Fruit fly (Drosophila melanogaster) whole organism, embryonic: ENCODE data around the gene Syt1.

Experiments
- Antp ChIP-seq: fragments of 200-800 bp; sonication (Bioruptor generic); optimal IDR thresholded peaks from 3 replicates; lab custom pipeline; 2016; ENCODE audit warnings: missing biosample characterization, missing genetic modification characterization
- Atf-2 ChIP-seq: fragments of 200-800 bp; sonication (Bioruptor generic); optimal IDR thresholded peaks from 2 replicates; lab custom pipeline; 2016; ENCODE audit warnings: missing biosample characterization, missing genetic modification characterization
- Bgb ChIP-seq: fragments of 200-800 bp; sonication (Bioruptor generic); IDR thresholded peaks from 2 replicates; pipeline ENCODE4 v1.3.6; 2022; ENCODE audit warnings: missing biosample characterization, missing genetic modification characterization; ENCODE audit not compliant: partially characterized antibody
- CG10209 ChIP-seq: fragments of 200-800 bp; sonication (Bioruptor generic); optimal IDR thresholded peaks from 3 replicates; lab custom pipeline; 2017; ENCODE audit warnings: missing biosample characterization, mild to moderate bottlenecking, missing genetic modification characterization, missing genetic modification reagents
- CG10431 ChIP-seq: fragments of 200-800 bp; sonication (Bioruptor generic); optimal IDR thresholded peaks from 3 replicates; lab custom pipeline; 2018; ENCODE audit warnings: missing biosample characterization, mild to moderate bottlenecking, missing genetic modification characterization
- CG11093 ChIP-seq: fragments of 200-800 bp; sonication (Bioruptor generic); IDR thresholded peaks from 3 replicates; pipeline ENCODE4 v1.3.6; 2022; ENCODE audit warnings: missing biosample characterization, missing genetic modification characterization
- CG15011 ChIP-seq: fragments of 200-800 bp; sonication (Bioruptor generic); optimal IDR thresholded peaks from 3 replicates; lab custom pipeline; 2018; ENCODE audit warnings: missing biosample characterization, mild to moderate bottlenecking, missing genetic modification characterization
- CG17802 ChIP-seq: fragments of 200-800 bp; sonication (Bioruptor generic); optimal IDR thresholded peaks from 2 replicates; lab custom pipeline; 2018; ENCODE audit warnings: missing biosample characterization, mild to moderate bottlenecking, missing genetic modification characterization, moderate library complexity
- CG18011 ChIP-seq: fragments of 200-800 bp; sonication (Bioruptor generic); optimal IDR thresholded peaks from 2 replicates; lab custom pipeline; 2017; ENCODE audit warnings: missing biosample characterization, missing genetic modification characterization, mild to moderate bottlenecking, moderate library complexity, missing genotype
- CG30020 ChIP-seq: fragments of 200-800 bp; optimal IDR thresholded peaks from 2 replicates; lab custom pipeline; 2019; ENCODE audit warnings: missing biosample characterization, mild to moderate bottlenecking, missing genetic modification characterization, moderate library complexity
- CG3163 ChIP-seq: fragments of 200-800 bp; sonication (Bioruptor generic); optimal IDR thresholded peaks from 3 replicates; lab custom pipeline; 2016; ENCODE audit warnings: missing biosample characterization, missing genetic modification characterization
- CG3407 ChIP-seq: fragments of 200-800 bp; sonication (Bioruptor generic); optimal IDR thresholded peaks from 2 replicates; lab custom pipeline; 2018; ENCODE audit warnings: missing biosample characterization, mild to moderate bottlenecking, missing genetic modification characterization
- CG42726 ChIP-seq: fragments of 200-800 bp; sonication (Bioruptor generic); IDR thresholded peaks from 2 replicates; pipeline ENCODE4 v1.3.6; 2022; ENCODE audit warnings: missing biosample characterization, missing genetic modification characterization; ENCODE audit not compliant: partially characterized antibody
- CG4282 ChIP-seq: fragments of 200-800 bp; sonication (Bioruptor generic); optimal IDR thresholded peaks from 2 replicates; lab custom pipeline; 2016; ENCODE audit warnings: missing biosample characterization, missing genetic modification characterization
- CG43689 ChIP-seq: fragments of 200-800 bp; sonication (Bioruptor generic); IDR thresholded peaks from 2 replicates; pipeline ENCODE4 v1.3.6; 2022; ENCODE audit warnings: missing biosample characterization, missing genetic modification characterization
- CG5180 ChIP-seq: fragments of 200-800 bp; sonication (Bioruptor generic); optimal IDR thresholded peaks from 3 replicates; lab custom pipeline; 2017; ENCODE audit warnings: missing biosample characterization, missing genetic modification characterization, mild to moderate bottlenecking, moderate library complexity, missing genetic modification reagents
- CoRest ChIP-seq: fragments of 200-800 bp; sonication (Bioruptor generic); optimal IDR thresholded peaks from 3 replicates; lab custom pipeline; 2018; ENCODE audit warnings: missing biosample characterization, mild to moderate bottlenecking, missing genetic modification characterization, moderate library complexity
- Deaf1 ChIP-seq: fragments of 200-800 bp; optimal IDR thresholded peaks from 3 replicates; lab custom pipeline; 2019; ENCODE audit warnings: missing biosample characterization, mild to moderate bottlenecking, missing genetic modification characterization, moderate library complexity
- Dip3 ChIP-seq: fragments of 200-800 bp; sonication (Bioruptor generic); optimal IDR thresholded peaks from 3 replicates; lab custom pipeline; 2016; ENCODE audit warnings: missing biosample characterization, missing genetic modification characterization
- Drgx ChIP-seq: fragments of 200-800 bp; sonication (Bioruptor generic); IDR thresholded peaks from 2 replicates; pipeline ENCODE4 v1.3.6; 2022; ENCODE audit warnings: missing biosample characterization, missing genetic modification characterization
- Hand ChIP-seq: fragments of 200-800 bp; sonication (Bioruptor generic); optimal IDR thresholded peaks from 2 replicates; lab custom pipeline; 2017; ENCODE audit warnings: mild to moderate bottlenecking, missing biosample characterization, missing genetic modification reagents, missing genetic modification characterization
- Hmr ChIP-seq: fragments of 200-800 bp; sonication (Bioruptor generic); optimal IDR thresholded peaks from 3 replicates; lab custom pipeline; 2017; ENCODE audit warnings: mild to moderate bottlenecking, missing biosample characterization, missing genetic modification reagents, missing genetic modification characterization
- Kr ChIP-seq: fragments of 200-800 bp; sonication (Bioruptor generic); optimal IDR thresholded peaks from 2 replicates; lab custom pipeline; 2017; ENCODE audit warnings: missing biosample characterization, mild to moderate bottlenecking, missing genetic modification characterization
- Lim3 ChIP-seq: fragments of 200-800 bp; sonication (Bioruptor generic); IDR thresholded peaks from 2 replicates; pipeline ENCODE4 v1.3.6; 2022; ENCODE audit warnings: missing biosample characterization, missing genetic modification characterization
- Nf-YB ChIP-seq: fragments of 200-800 bp; sonication (Bioruptor generic); optimal IDR thresholded peaks from 3 replicates; lab custom pipeline; 2019; ENCODE audit warnings: missing biosample characterization, mild to moderate bottlenecking, missing genetic modification characterization, moderate library complexity
- Spps ChIP-seq: fragments of 200-800 bp; sonication (Bioruptor generic); optimal IDR thresholded peaks from 2 replicates; lab custom pipeline; 2018; ENCODE audit warnings: missing biosample characterization, mild to moderate bottlenecking, missing genetic modification characterization
- TFAM ChIP-seq: fragments of 200-800 bp; sonication (Bioruptor generic); optimal IDR thresholded peaks from 2 replicates; lab custom pipeline; 2017; ENCODE audit warnings: missing biosample characterization, missing genetic modification characterization, inconsistent platforms
- Trl ChIP-seq, 3 experiments: fragments of >200 bp in 2 of 3; fragments of 200-800 bp in 1 of 3; sonication (Bioruptor generic) in 1 of 3; optimal IDR thresholded peaks; 2 replicates in 1 of 3; 3 replicates in 2 of 3; lab custom pipeline; 2016 to 2017; ENCODE audit warnings: missing biosample characterization in 1 of 3, missing genetic modification characterization in 1 of 3
- ara ChIP-seq: fragments of 200-800 bp; sonication (Bioruptor generic); IDR thresholded peaks from 2 replicates; pipeline ENCODE4 v1.3.6; 2022; ENCODE audit warnings: missing biosample characterization, missing genetic modification characterization
- bigmax ChIP-seq: fragments of 200-800 bp; sonication (Bioruptor generic); optimal IDR thresholded peaks from 2 replicates; lab custom pipeline; 2018; ENCODE audit warnings: missing biosample characterization, mild to moderate bottlenecking, missing genetic modification characterization
- cg ChIP-seq: fragments of 200-800 bp; sonication (Bioruptor generic); optimal IDR thresholded peaks from 3 replicates; lab custom pipeline; 2019; ENCODE audit warnings: missing biosample characterization, mild to moderate bottlenecking, missing genetic modification characterization, moderate library complexity
- corto ChIP-seq: fragments of 200-800 bp; sonication (Bioruptor generic); optimal IDR thresholded peaks from 2 replicates; lab custom pipeline; 2016; ENCODE audit warnings: missing biosample characterization, mild to moderate bottlenecking, missing genetic modification characterization, moderate library complexity
- crc ChIP-seq: fragments of 200-800 bp; sonication (Bioruptor generic); optimal IDR thresholded peaks from 2 replicates; lab custom pipeline; 2016; ENCODE audit warnings: missing biosample characterization, missing genetic modification characterization
- dan ChIP-seq: fragments of 200-800 bp; sonication (Bioruptor generic); IDR thresholded peaks from 2 replicates; pipeline ENCODE4 v1.3.6; 2022; ENCODE audit warnings: missing biosample characterization, missing genetic modification characterization
- dm ChIP-seq: fragments of 200-800 bp; sonication (Bioruptor generic); optimal IDR thresholded peaks from 3 replicates; lab custom pipeline; 2016; ENCODE audit warnings: missing biosample characterization, missing genetic modification characterization
- dysf ChIP-seq: fragments of 200-800 bp; sonication (Bioruptor generic); IDR thresholded peaks from 3 replicates; pipeline ENCODE4 v1.3.6; 2022; ENCODE audit warnings: missing biosample characterization, missing genetic modification characterization
- emc ChIP-seq: fragments of 200-800 bp; sonication (Bioruptor generic); optimal IDR thresholded peaks from 2 replicates; lab custom pipeline; 2016; ENCODE audit warnings: missing biosample characterization, missing genetic modification characterization
- eve ChIP-seq, 2 experiments: fragments of >200 bp; optimal IDR thresholded peaks; 2 replicates each; lab custom pipeline; 2017; ENCODE audit warnings: missing biosample characterization in 2 of 2, missing genetic modification characterization in 2 of 2
- eyg ChIP-seq: fragments of 200-800 bp; sonication (Bioruptor generic); optimal IDR thresholded peaks from 3 replicates; lab custom pipeline; 2016; ENCODE audit warnings: missing biosample characterization, missing genetic modification characterization
- fd96Cb ChIP-seq: fragments of 200-800 bp; sonication (Bioruptor generic); optimal IDR thresholded peaks from 2 replicates; lab custom pipeline; 2018; ENCODE audit warnings: missing biosample characterization, mild to moderate bottlenecking, missing genetic modification characterization, moderate library complexity
- gce ChIP-seq: fragments of 200-800 bp; sonication (Bioruptor generic); IDR thresholded peaks from 3 replicates; pipeline ENCODE4 v1.3.6; 2022; ENCODE audit warnings: missing biosample characterization, missing genetic modification characterization
- gcm ChIP-seq: fragments of 200-800 bp; sonication (Bioruptor generic); optimal IDR thresholded peaks from 2 replicates; lab custom pipeline; 2019; ENCODE audit warnings: missing biosample characterization, mild to moderate bottlenecking, missing genetic modification characterization, moderate library complexity
- hb ChIP-seq: fragments of 200-800 bp; sonication (Bioruptor generic); IDR thresholded peaks from 3 replicates; pipeline ENCODE4 v1.3.6; 2022; ENCODE audit warnings: missing biosample characterization, missing genetic modification characterization; ENCODE audit not compliant: partially characterized antibody
- insv ChIP-seq, 2 experiments: fragments of 200-800 bp; sonication (Bioruptor generic); optimal IDR thresholded peaks; 3 replicates each; lab custom pipeline; 2016 to 2018; ENCODE audit warnings: missing biosample characterization in 2 of 2, missing genetic modification characterization in 2 of 2
- nmo ChIP-seq: fragments of 200-800 bp; sonication (Bioruptor generic); optimal IDR thresholded peaks from 2 replicates; lab custom pipeline; 2018; ENCODE audit warnings: missing biosample characterization, mild to moderate bottlenecking, missing genetic modification characterization, moderate library complexity
- prd ChIP-seq, 3 experiments: fragments of >200 bp in 2 of 3; fragments of 200-800 bp in 1 of 3; sonication (Bioruptor generic) in 1 of 3; optimal IDR thresholded peaks in 2 of 3; IDR thresholded peaks in 1 of 3; 2 replicates in 2 of 3; 3 replicates in 1 of 3; pipeline versions ENCODE4 v1.3.6 to Lab custom; 2017 to 2022; ENCODE audit warnings: missing biosample characterization in 1 of 3, missing genetic modification characterization in 1 of 3
- pzg ChIP-seq: fragments of 200-800 bp; sonication (Bioruptor generic); optimal IDR thresholded peaks from 3 replicates; lab custom pipeline; 2018; ENCODE audit warnings: missing biosample characterization, mild to moderate bottlenecking, missing genetic modification characterization, moderate library complexity
- run ChIP-seq: fragments of 200-800 bp; sonication (Bioruptor generic); optimal IDR thresholded peaks from 3 replicates; lab custom pipeline; 2018; ENCODE audit warnings: missing biosample characterization, mild to moderate bottlenecking, missing genetic modification characterization
- sug ChIP-seq: fragments of 200-800 bp; optimal IDR thresholded peaks from 2 replicates; lab custom pipeline; 2019; ENCODE audit warnings: missing biosample characterization, mild to moderate bottlenecking, missing genetic modification characterization, moderate library complexity
- tin ChIP-seq: fragments of 200-800 bp; sonication (Bioruptor generic); optimal IDR thresholded peaks from 3 replicates; lab custom pipeline; 2016; ENCODE audit warnings: missing biosample characterization, missing genetic modification characterization

Gene Syt1

DNA sequence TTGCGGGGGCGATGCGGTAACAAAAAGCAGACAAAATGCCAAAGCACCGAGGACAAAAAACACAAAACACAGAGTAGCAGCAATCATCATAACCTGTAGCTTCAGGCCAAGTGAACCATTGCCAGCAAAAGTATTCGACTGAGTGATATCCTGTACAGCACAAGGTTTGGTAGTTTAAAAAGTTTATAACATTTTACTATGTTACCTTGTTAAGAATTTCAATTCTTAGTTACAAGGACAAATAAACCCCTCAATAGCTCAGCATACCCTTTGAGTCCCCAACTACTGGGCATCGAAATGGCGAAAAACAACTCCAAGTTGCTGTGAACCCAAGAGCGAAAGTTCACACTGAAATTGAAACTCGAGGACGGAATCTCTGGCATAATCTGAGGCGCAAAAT, 76.7 kb downstream of the Syt1 start (continued):
- TF ChIP-seq insv (GFP tag; optimal IDR thresholded peaks at IDR 0.05; lab: Kevin White, UChicago) (no peak), run (no peak), CoRest (tag; lab: Kevin White, UChicago) (no peak), Drgx (no peak), Hand (peak; percentile 4), Lim3 (GFP tag; lab: Robert Waterston, UW) (no peak), Dip3 (peak; percentile 1), tin (GFP tag; lab: Kevin White, UChicago) (no peak), CG4282 (GFP tag; lab: Kevin White, UChicago) (no peak), gce (GFP tag; lab: Robert Waterston, UW) (no peak), eve (GFP tag; optimal IDR thresholded peaks at IDR 0.05; lab: Kevin White, UChicago) (no peak), CG42726 (GFP tag; lab: Robert Waterston, UW) (no peak), CG11093 (GFP tag; lab: Robert Waterston, UW) (no peak), crc (no peak), bigmax (GFP tag; lab: Kevin White, UChicago) (no peak), Spps (tag; lab: Kevin White, UChicago) (no peak), Antp (GFP tag; lab: Kevin White, UChicago) (peak; percentile 6), dm (GFP tag; lab: Kevin White, UChicago) (no peak), Atf-2 (GFP tag; lab: Kevin White, UChicago) (no peak), prd (optimal IDR thresholded peaks at IDR 0.05; lab: Kevin White, UChicago) (no peak), prd (GFP tag; IDR thresholded peaks at IDR 0.05; lab: Robert Waterston, UW) (peak; percentile 40; the same call in 1 of the 3 replicates), fd96Cb (tag; lab: Kevin White, UChicago) (no peak), gcm (GFP tag; lab: Kevin White, UChicago) (no peak), cg (GFP tag; lab: Kevin White, UChicago) (no peak), CG43689 (GFP tag; lab: Robert Waterston, UW) (no peak), dan (GFP tag; lab: Robert Waterston, UW) (no peak), hb (GFP tag; lab: Robert Waterston, UW) (no peak), dysf (GFP tag; lab: Robert Waterston, UW) (peak; percentile 58), Trl (optimal IDR thresholded peaks at IDR 0.05; lab: Kevin White, UChicago) (no peak), Trl (GFP tag; optimal IDR thresholded peaks at IDR 0.05; lab: Kevin White, UChicago) (no peak), CG3407 (GFP tag; lab: Kevin White, UChicago) (no peak), Deaf1 (tag; lab: Kevin White, UChicago) (no peak), pzg (GFP tag; lab: Kevin White, UChicago) (no peak), nmo (GFP tag; lab: Kevin White, UChicago) (no peak), emc (GFP tag; lab: Kevin White, UChicago) (no peak), ara (GFP tag; lab: Robert Waterston, UW) (no peak), CG3163 (no peak), CG5180 (no peak), Kr (GFP tag; lab: Kevin White, UChicago) (no peak), corto (no peak), Hmr (peak; percentile 59), CG30020 (tag; lab: Kevin White, UChicago) (no peak), TFAM (no peak), CG15011 (no peak), eyg (GFP tag; lab: Kevin White, UChicago) (no peak), sug (no peak), CG18011 (GFP tag; lab: Kevin White, UChicago) (no peak), CG17802 (no peak), Nf-YB (no peak), CG10209 (GFP tag; lab: Kevin White, UChicago) (no peak), Bgb (GFP tag; lab: Robert Waterston, UW) (no peak), CG10431 (no peak)
